Fruit fly (Drosophila melanogaster) whole organism, larva: ENCODE data around the gene RapGAP1.

Experiments used
- noc ChIP-seq: fragments of 200-800 bp; sonication (Bioruptor generic); optimal IDR thresholded peaks from 3 replicates; lab custom pipeline; 2019; ENCODE audit warnings: missing biosample characterization, mild to moderate bottlenecking, missing genetic modification characterization, moderate library complexity

Gene RapGAP1

DNA sequence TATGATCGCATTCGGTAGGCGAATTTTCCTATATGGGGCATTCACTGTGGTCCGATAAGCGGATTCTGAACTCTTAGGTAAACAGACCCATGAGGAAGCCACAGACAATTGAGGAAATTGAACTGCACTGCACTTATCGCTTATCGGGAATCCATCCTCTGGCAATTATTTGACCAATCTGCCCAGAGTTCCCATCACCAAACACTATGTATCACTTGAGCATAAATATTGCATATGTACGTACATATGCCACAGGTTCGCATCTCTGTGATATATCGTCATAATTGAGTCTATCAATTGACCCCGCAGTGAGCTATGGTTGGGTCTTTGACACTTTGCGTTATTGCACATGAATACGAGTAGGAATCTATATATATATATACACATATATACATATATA is 130.4 kb downstream of the RapGAP1 start:
- no peak for TF ChIP-seq noc

DNA sequence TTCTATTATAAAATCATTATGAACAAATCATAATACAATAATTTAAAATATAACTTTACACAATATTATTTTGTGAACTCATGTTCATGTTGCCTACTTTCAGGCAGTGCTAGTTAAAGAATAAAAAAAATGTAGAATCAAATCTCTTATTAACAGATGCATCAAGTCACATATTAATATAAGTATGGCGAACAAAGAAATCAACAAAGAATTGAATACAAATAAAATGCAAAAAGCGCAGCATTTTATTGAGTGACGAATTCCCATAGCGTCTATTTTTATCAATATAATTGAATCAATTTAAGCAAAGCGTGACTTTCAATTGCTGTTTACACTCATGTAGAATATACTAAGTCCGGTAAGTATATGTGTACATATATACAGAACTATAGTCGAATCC is 131.0 kb downstream of the RapGAP1 start:
- TF ChIP-seq noc, result no peak
